Fruit fly (Drosophila melanogaster) whole organism, embryonic: ENCODE measurements around the gene mld.

Experiments
- B-H1 ChIP-seq: fragments of 200-800 bp; sonication (Bioruptor generic); IDR thresholded peaks from 3 replicates; pipeline ENCODE4 v1.3.6; 2022; ENCODE audit warnings: missing biosample characterization, missing genetic modification characterization
- C15 ChIP-seq: fragments of 200-800 bp; sonication (Bioruptor generic); IDR thresholded peaks from 3 replicates; pipeline ENCODE4 v1.3.6; 2022; ENCODE audit warnings: missing biosample characterization, missing genetic modification characterization
- CG10366 ChIP-seq: fragments of 200-800 bp; sonication (Bioruptor generic); IDR thresholded peaks from 2 replicates; pipeline ENCODE4 v1.3.6; 2022; ENCODE audit warnings: missing biosample characterization, missing genetic modification characterization
- CG11695 ChIP-seq: fragments of 200-800 bp; sonication (Bioruptor generic); IDR thresholded peaks from 3 replicates; pipeline ENCODE4 v1.3.6; 2022; ENCODE audit warnings: missing biosample characterization, missing genetic modification characterization
- CG11696 ChIP-seq: fragments of 200-800 bp; sonication (Bioruptor generic); IDR thresholded peaks from 2 replicates; pipeline ENCODE4 v1.3.6; 2022; ENCODE audit warnings: missing biosample characterization, missing genetic modification characterization
- CG13424 ChIP-seq: fragments of 200-800 bp; sonication (Bioruptor generic); optimal IDR thresholded peaks from 2 replicates; lab custom pipeline; 2019; ENCODE audit warnings: missing biosample characterization, mild to moderate bottlenecking, missing genetic modification characterization, moderate library complexity
- CG14050 ChIP-seq: fragments of 200-800 bp; sonication (Bioruptor generic); IDR thresholded peaks from 3 replicates; pipeline ENCODE4 v1.3.6; 2022; ENCODE audit warnings: missing biosample characterization, missing genetic modification characterization
- CG17328 ChIP-seq: fragments of 200-800 bp; sonication (Bioruptor generic); IDR thresholded peaks from 2 replicates; pipeline ENCODE4 v1.3.6; 2022; ENCODE audit warnings: missing biosample characterization, missing genetic modification characterization
- CG17612 ChIP-seq: fragments of 200-800 bp; sonication (Bioruptor generic); IDR thresholded peaks from 2 replicates; pipeline ENCODE4 v1.3.6; 2022; ENCODE audit warnings: missing biosample characterization, missing genetic modification characterization
- CG1832 ChIP-seq: fragments of 200-800 bp; sonication (Bioruptor generic); optimal IDR thresholded peaks from 2 replicates; lab custom pipeline; 2017; ENCODE audit warnings: missing biosample characterization, mild to moderate bottlenecking, missing genetic modification characterization, inconsistent platforms
- CG34224 ChIP-seq: fragments of 200-800 bp; sonication (Bioruptor generic); IDR thresholded peaks from 3 replicates; pipeline ENCODE4 v1.3.6; 2022; ENCODE audit warnings: missing biosample characterization, missing genetic modification characterization; ENCODE audit not compliant: partially characterized antibody
- CG4730 ChIP-seq: fragments of 200-800 bp; sonication (Bioruptor generic); IDR thresholded peaks from 2 replicates; pipeline ENCODE4 v1.3.6; 2022; ENCODE audit warnings: missing biosample characterization, missing genetic modification characterization
- CG6854 ChIP-seq: fragments of 200-800 bp; sonication (Bioruptor generic); optimal IDR thresholded peaks from 3 replicates; lab custom pipeline; 2017; ENCODE audit warnings: missing biosample characterization, mild to moderate bottlenecking, missing genetic modification characterization
- CG7839 ChIP-seq: fragments of 200-800 bp; sonication (Bioruptor generic); optimal IDR thresholded peaks from 3 replicates; lab custom pipeline; 2018; ENCODE audit warnings: missing biosample characterization, mild to moderate bottlenecking, missing genetic modification characterization, moderate library complexity
- CG8765 ChIP-seq: fragments of 200-800 bp; sonication (Bioruptor generic); IDR thresholded peaks from 2 replicates; pipeline ENCODE4 v1.3.6; 2022; ENCODE audit warnings: missing biosample characterization, missing genetic modification characterization
- CG8944 ChIP-seq: fragments of 200-800 bp; sonication (Bioruptor generic); optimal IDR thresholded peaks from 3 replicates; lab custom pipeline; 2016; ENCODE audit warnings: missing biosample characterization, missing genetic modification characterization
- D19B ChIP-seq: fragments of 200-800 bp; sonication (Bioruptor generic); optimal IDR thresholded peaks from 2 replicates; lab custom pipeline; 2017; ENCODE audit warnings: missing biosample characterization, mild to moderate bottlenecking, missing genetic modification characterization
- Dfd ChIP-seq, 2 experiments: fragments of >200 bp; optimal IDR thresholded peaks; 2 replicates each; lab custom pipeline; 2017; ENCODE audit warnings: missing biosample characterization in 2 of 2, missing genetic modification characterization in 2 of 2
- ERR ChIP-seq: fragments of 200-800 bp; sonication (Bioruptor generic); optimal IDR thresholded peaks from 2 replicates; lab custom pipeline; 2016; ENCODE audit warnings: missing biosample characterization, missing genetic modification characterization
- Hr51 ChIP-seq, 2 experiments: fragments of 200-800 bp; sonication (Bioruptor generic); optimal IDR thresholded peaks; 2 replicates in 1 of 2; 3 replicates in 1 of 2; lab custom pipeline; 2016 to 2018; ENCODE audit warnings: missing biosample characterization in 2 of 2, missing genetic modification characterization in 2 of 2, mild to moderate bottlenecking in 1 of 2, moderate library complexity in 1 of 2
- Hr78 ChIP-seq, 2 experiments: fragments of 200-800 bp in 1 of 2; fragments of >200 bp in 1 of 2; sonication (Bioruptor generic) in 1 of 2; optimal IDR thresholded peaks; 2 replicates each; lab custom pipeline; 2017 to 2019; ENCODE audit warnings: missing biosample characterization in 2 of 2, missing genetic modification characterization in 2 of 2, mild to moderate bottlenecking in 1 of 2, moderate library complexity in 1 of 2
- Mad ChIP-seq: fragments of 200-800 bp; sonication (Bioruptor generic); optimal IDR thresholded peaks from 2 replicates; lab custom pipeline; 2016; ENCODE audit warnings: missing biosample characterization, missing genetic modification characterization
- Meics ChIP-seq: fragments of 200-800 bp; sonication (Bioruptor generic); optimal IDR thresholded peaks from 2 replicates; lab custom pipeline; 2017; ENCODE audit warnings: missing biosample characterization, mild to moderate bottlenecking, missing genetic modification characterization
- Mes4 ChIP-seq: fragments of 200-800 bp; sonication (Bioruptor generic); optimal IDR thresholded peaks from 2 replicates; lab custom pipeline; 2016; ENCODE audit warnings: missing biosample characterization, missing genetic modification characterization
- NFAT ChIP-seq: fragments of 200-800 bp; sonication (Bioruptor generic); IDR thresholded peaks from 2 replicates; pipeline ENCODE4 v1.3.6; 2022; ENCODE audit warnings: missing biosample characterization, missing genetic modification characterization
- Side ChIP-seq: fragments of 200-800 bp; sonication (Bioruptor generic); optimal IDR thresholded peaks from 2 replicates; lab custom pipeline; 2016; ENCODE audit warnings: missing biosample characterization, missing genetic modification characterization
- Sox102F ChIP-seq: fragments of 200-800 bp; sonication (Bioruptor generic); optimal IDR thresholded peaks from 2 replicates; lab custom pipeline; 2018; ENCODE audit warnings: missing biosample characterization, mild to moderate bottlenecking, missing genetic modification characterization, moderate library complexity
- Ssrp ChIP-seq: fragments of 200-800 bp; sonication (Bioruptor generic); optimal IDR thresholded peaks from 2 replicates; lab custom pipeline; 2018; ENCODE audit warnings: missing biosample characterization, mild to moderate bottlenecking, missing genetic modification characterization, moderate library complexity
- Taf1 ChIP-seq: fragments of 200-800 bp; sonication (Bioruptor generic); IDR thresholded peaks from 2 replicates; pipeline ENCODE4 v1.3.6; 2022; ENCODE audit warnings: missing biosample characterization, missing genetic modification characterization
- YL-1 ChIP-seq: fragments of 200-800 bp; sonication (Bioruptor generic); optimal IDR thresholded peaks from 3 replicates; lab custom pipeline; 2017; ENCODE audit warnings: missing biosample characterization, mild to moderate bottlenecking, missing genetic modification characterization
- cg ChIP-seq: fragments of 200-800 bp; sonication (Bioruptor generic); optimal IDR thresholded peaks from 3 replicates; lab custom pipeline; 2019; ENCODE audit warnings: missing biosample characterization, mild to moderate bottlenecking, missing genetic modification characterization, moderate library complexity
- crol ChIP-seq: fragments of 200-800 bp; sonication (Bioruptor generic); IDR thresholded peaks from 2 replicates; pipeline ENCODE4 v1.3.6; 2022; ENCODE audit warnings: missing biosample characterization, missing genetic modification characterization
- danr ChIP-seq: fragments of 200-800 bp; sonication (Bioruptor generic); IDR thresholded peaks from 2 replicates; pipeline ENCODE4 v1.3.6; 2022; ENCODE audit warnings: missing biosample characterization, missing genetic modification characterization
- dmrt11E ChIP-seq: fragments of 200-800 bp; sonication (Bioruptor generic); optimal IDR thresholded peaks from 3 replicates; lab custom pipeline; 2018; ENCODE audit warnings: missing biosample characterization, mild to moderate bottlenecking, missing genetic modification characterization, moderate library complexity
- gfzf ChIP-seq: fragments of 200-800 bp; sonication (Bioruptor generic); optimal IDR thresholded peaks from 2 replicates; lab custom pipeline; 2016; ENCODE audit warnings: missing biosample characterization, mild to moderate bottlenecking, missing genetic modification characterization, moderate library complexity
- gt ChIP-seq: fragments of 200-800 bp; sonication (Bioruptor generic); IDR thresholded peaks from 2 replicates; pipeline ENCODE4 v1.3.6; 2022; ENCODE audit warnings: missing biosample characterization, missing genetic modification characterization
- hb ChIP-seq: fragments of 200-800 bp; sonication (Bioruptor generic); IDR thresholded peaks from 3 replicates; pipeline ENCODE4 v1.3.6; 2022; ENCODE audit warnings: missing biosample characterization, missing genetic modification characterization; ENCODE audit not compliant: partially characterized antibody
- hkb ChIP-seq, 2 experiments: fragments of 200-800 bp in 1 of 2; fragments of >200 bp in 1 of 2; sonication (Bioruptor generic) in 1 of 2; IDR thresholded peaks in 1 of 2; optimal IDR thresholded peaks in 1 of 2; 2 replicates each; pipeline versions ENCODE4 v1.3.6 to Lab custom; 2017 to 2022; ENCODE audit warnings: missing biosample characterization in 1 of 2, missing genetic modification characterization in 1 of 2
- insv ChIP-seq, 2 experiments: fragments of 200-800 bp; sonication (Bioruptor generic); optimal IDR thresholded peaks; 3 replicates each; lab custom pipeline; 2016 to 2018; ENCODE audit warnings: missing biosample characterization in 2 of 2, missing genetic modification characterization in 2 of 2
- jigr1 ChIP-seq: fragments of 200-800 bp; sonication (Bioruptor generic); IDR thresholded peaks from 3 replicates; pipeline ENCODE4 v1.3.6; 2022; ENCODE audit warnings: missing biosample characterization, missing genetic modification characterization
- klu ChIP-seq: fragments of 200-800 bp; sonication (Bioruptor generic); IDR thresholded peaks from 2 replicates; pipeline ENCODE4 v1.3.6; 2022; ENCODE audit warnings: missing biosample characterization, missing genetic modification characterization
- lov ChIP-seq, 2 experiments: fragments of 200-800 bp in 1 of 2; fragments of >200 bp in 1 of 2; sonication (Bioruptor generic) in 1 of 2; IDR thresholded peaks in 1 of 2; optimal IDR thresholded peaks in 1 of 2; 2 replicates in 1 of 2; 3 replicates in 1 of 2; pipeline versions ENCODE4 v1.3.6 to Lab custom; 2017 to 2022; ENCODE audit warnings: missing biosample characterization in 1 of 2, missing genetic modification characterization in 1 of 2
- rib ChIP-seq: fragments of 200-800 bp; sonication (Bioruptor generic); IDR thresholded peaks from 2 replicates; pipeline ENCODE4 v1.3.6; 2022; ENCODE audit warnings: missing biosample characterization, missing genetic modification characterization
- ro ChIP-seq: fragments of 200-800 bp; sonication (Bioruptor generic); IDR thresholded peaks from 2 replicates; pipeline ENCODE4 v1.3.6; 2022; ENCODE audit warnings: missing biosample characterization, missing genetic modification characterization
- sd ChIP-seq: fragments of 200-800 bp; sonication (Bioruptor generic); optimal IDR thresholded peaks from 3 replicates; lab custom pipeline; 2018; ENCODE audit warnings: missing biosample characterization, mild to moderate bottlenecking, missing genetic modification characterization, moderate library complexity
- stwl ChIP-seq: fragments of 200-800 bp; sonication (Bioruptor generic); optimal IDR thresholded peaks from 3 replicates; lab custom pipeline; 2018; ENCODE audit warnings: missing biosample characterization, mild to moderate bottlenecking, missing genetic modification characterization, moderate library complexity
- vnd ChIP-seq: fragments of 200-800 bp; sonication (Bioruptor generic); IDR thresholded peaks from 3 replicates; pipeline ENCODE4 v1.3.6; 2022; ENCODE audit warnings: missing biosample characterization, missing genetic modification characterization; ENCODE audit not compliant: partially characterized antibody
- zen2 ChIP-seq: fragments of 200-800 bp; sonication (Bioruptor generic); IDR thresholded peaks from 3 replicates; pipeline ENCODE4 v1.3.6; 2022; ENCODE audit warnings: missing biosample characterization, missing genetic modification characterization; ENCODE audit not compliant: partially characterized antibody

mld gene

dm6 chr3R:24543676-24544277, 41.7 kb upstream of the mld start, which contains the start of gene Cftr (continued):
- no peak for TF ChIP-seq CG8944 (GFP tag; lab: Kevin White, UChicago)
- TF ChIP-seq lov (optimal IDR thresholded peaks at IDR 0.05; lab: Kevin White, UChicago), result no peak
- no peak for TF ChIP-seq lov (GFP tag; IDR thresholded peaks at IDR 0.05; lab: Robert Waterston, UW)
- TF ChIP-seq jigr1, result no peak
- peak; percentile 67; the same call in 1 of the 2 replicates for TF ChIP-seq rib (GFP tag; lab: Robert Waterston, UW)
- TF ChIP-seq Sox102F (GFP tag; lab: Kevin White, UChicago), result no peak
- TF ChIP-seq gt (GFP tag; lab: Robert Waterston, UW), result no peak
- TF ChIP-seq YL-1 (GFP tag; lab: Kevin White, UChicago), result no peak
- no peak; the same call in 1 of the 2 replicates for TF ChIP-seq CG17612 (GFP tag; lab: Robert Waterston, UW)
- TF ChIP-seq ro (GFP tag; lab: Robert Waterston, UW), result no peak
- TF ChIP-seq Ssrp (tag; lab: Kevin White, UChicago), result no peak
- no peak for TF ChIP-seq danr
- peak; percentile 55 for TF ChIP-seq CG6854
- peak; percentile 22 for TF ChIP-seq Mad (GFP tag; lab: Kevin White, UChicago)
- no peak for TF ChIP-seq sd (tag; lab: Kevin White, UChicago)
- TF ChIP-seq CG11696 (GFP tag; lab: Robert Waterston, UW), result no peak; the same call in 1 of the 2 replicates
- peak; percentile 90 for TF ChIP-seq cg (GFP tag; lab: Kevin White, UChicago)
- no peak for TF ChIP-seq gfzf (GFP tag; lab: Kevin White, UChicago)
- TF ChIP-seq dmrt11E (tag; lab: Kevin White, UChicago), result no peak
- TF ChIP-seq Meics (GFP tag; lab: Kevin White, UChicago), result no peak
- peak in 1 of 2 experiments; percentile 43 for TF ChIP-seq Hr51 (GFP tag; optimal IDR thresholded peaks at IDR 0.05; lab: Kevin White, UChicago)
- TF ChIP-seq vnd (GFP tag; lab: Robert Waterston, UW), result no peak
- TF ChIP-seq CG13424 (tag; lab: Kevin White, UChicago), result no peak
- 0 out of 3 replicates have a peak, but pooled peaks have one; percentile 25 for TF ChIP-seq CG11695 (GFP tag; lab: Robert Waterston, UW)
- peak; percentile 1 for TF ChIP-seq Mes4 (GFP tag; lab: Kevin White, UChicago)
- TF ChIP-seq stwl (tag; lab: Kevin White, UChicago), result peak; percentile 35
- no peak for TF ChIP-seq CG8765 (GFP tag; lab: Robert Waterston, UW)
- TF ChIP-seq Dfd (GFP tag; optimal IDR thresholded peaks at IDR 0.05; lab: Kevin White, UChicago), result no peak
- TF ChIP-seq Hr78 (GFP tag; optimal IDR thresholded peaks at IDR 0.05; lab: Kevin White, UChicago), result no peak
- TF ChIP-seq crol, result no peak
- no peak for TF ChIP-seq insv (GFP tag; optimal IDR thresholded peaks at IDR 0.05; lab: Kevin White, UChicago)
- TF ChIP-seq CG34224, result peak; percentile 44; the same call in 1 of the 3 replicates
- TF ChIP-seq CG4730 (GFP tag; lab: Robert Waterston, UW), result no peak
- no peak for TF ChIP-seq hkb (optimal IDR thresholded peaks at IDR 0.05; lab: Kevin White, UChicago)
- peak; percentile 65 for TF ChIP-seq hkb (GFP tag; IDR thresholded peaks at IDR 0.05; lab: Robert Waterston, UW)
- no peak; the same call in 1 of the 2 replicates for TF ChIP-seq CG10366
- TF ChIP-seq NFAT (GFP tag; lab: Robert Waterston, UW), result peak; percentile 80
- 0 out of 3 replicates have a peak, but pooled peaks have one; percentile 23 for TF ChIP-seq hb (GFP tag; lab: Robert Waterston, UW)
- no peak; the same call in 2 of the 3 replicates for TF ChIP-seq B-H1 (GFP tag; lab: Robert Waterston, UW)
- TF ChIP-seq D19B (GFP tag; lab: Kevin White, UChicago), result no peak
- peak; percentile 42; the same call in 1 of the 2 replicates for TF ChIP-seq CG17328 (GFP tag; lab: Robert Waterston, UW)
- no peak for TF ChIP-seq C15 (GFP tag; lab: Robert Waterston, UW)
- TF ChIP-seq zen2 (GFP tag; lab: Robert Waterston, UW), result peak; percentile 24; the same call in 1 of the 3 replicates
- TF ChIP-seq CG7839 (tag; lab: Kevin White, UChicago), result peak; percentile 34
- TF ChIP-seq ERR, result peak; percentile 52
- TF ChIP-seq CG14050, result no peak
- TF ChIP-seq klu (GFP tag; lab: Robert Waterston, UW), result no peak
- TF ChIP-seq CG1832 (GFP tag; lab: Kevin White, UChicago), result no peak
- TF ChIP-seq Taf1 (GFP tag; lab: Robert Waterston, UW), result peak; percentile 52; the same call in 1 of the 2 replicates
- TF ChIP-seq Side (GFP tag; lab: Kevin White, UChicago), result peak; percentile 49
